Fruit fly (Drosophila melanogaster) whole organism, prepupa: ENCODE measurements around the gene tal-AA.

ENCODE experiments used
- Blimp-1 ChIP-seq: fragments of 200-800 bp; sonication (Bioruptor generic); optimal IDR thresholded peaks from 3 replicates; lab custom pipeline; 2017; ENCODE audit warnings: missing biosample characterization, missing genetic modification characterization, mild to moderate bottlenecking, moderate library complexity, missing genetic modification reagents
- CG10631 ChIP-seq: fragments of 200-800 bp; sonication (Bioruptor generic); optimal IDR thresholded peaks from 2 replicates; lab custom pipeline; 2016; ENCODE audit warnings: missing biosample characterization, missing genetic modification characterization
- CG10669 ChIP-seq: fragments of 200-800 bp; sonication (Bioruptor generic); optimal IDR thresholded peaks from 3 replicates; lab custom pipeline; 2018; ENCODE audit warnings: missing biosample characterization, mild to moderate bottlenecking, missing genetic modification characterization, moderate library complexity
- CG11294 ChIP-seq: fragments of 200-800 bp; sonication (Bioruptor generic); IDR thresholded peaks from 2 replicates; pipeline ENCODE4 v1.3.6; 2022; ENCODE audit warnings: missing biosample characterization, missing genetic modification characterization
- CG11762 ChIP-seq: fragments of 200-800 bp; sonication (Bioruptor generic); optimal IDR thresholded peaks from 3 replicates; lab custom pipeline; 2016; ENCODE audit warnings: missing biosample characterization, missing genetic modification characterization; ENCODE audit not compliant: insufficient read depth
- CG15336 ChIP-seq: fragments of 200-800 bp; sonication (Bioruptor generic); IDR thresholded peaks from 2 replicates; pipeline ENCODE4 v1.3.6; 2022; ENCODE audit warnings: missing biosample characterization, missing genetic modification characterization
- CG16779 ChIP-seq: fragments of 200-800 bp; sonication (Bioruptor generic); optimal IDR thresholded peaks from 3 replicates; lab custom pipeline; 2017; ENCODE audit warnings: missing biosample characterization, mild to moderate bottlenecking, missing genetic modification characterization
- CG3032 ChIP-seq: fragments of 200-800 bp; optimal IDR thresholded peaks from 2 replicates; lab custom pipeline; 2019; ENCODE audit warnings: missing biosample characterization, mild to moderate bottlenecking, missing genetic modification characterization, moderate library complexity
- CG31627 ChIP-seq: fragments of 200-800 bp; sonication (Bioruptor generic); optimal IDR thresholded peaks from 3 replicates; lab custom pipeline; 2016; ENCODE audit warnings: missing biosample characterization, missing genetic modification characterization
- CG34406 ChIP-seq: fragments of 200-800 bp; sonication (Bioruptor generic); optimal IDR thresholded peaks from 3 replicates; lab custom pipeline; 2016; ENCODE audit warnings: missing biosample characterization, missing genetic modification characterization
- CG4318 ChIP-seq: fragments of 200-800 bp; sonication (Bioruptor generic); optimal IDR thresholded peaks from 3 replicates; lab custom pipeline; 2017; ENCODE audit warnings: missing biosample characterization, mild to moderate bottlenecking, missing genetic modification characterization
- CG6276 ChIP-seq: fragments of 200-800 bp; sonication (Bioruptor generic); optimal IDR thresholded peaks from 2 replicates; lab custom pipeline; 2017; ENCODE audit warnings: missing biosample characterization, mild to moderate bottlenecking, missing genetic modification characterization
- CG6792 ChIP-seq: fragments of 200-800 bp; sonication (Bioruptor generic); optimal IDR thresholded peaks from 3 replicates; lab custom pipeline; 2016; ENCODE audit warnings: missing biosample characterization, missing genetic modification characterization
- CG6854 ChIP-seq: fragments of 200-800 bp; sonication (Bioruptor generic); optimal IDR thresholded peaks from 2 replicates; lab custom pipeline; 2017; ENCODE audit warnings: missing biosample characterization, mild to moderate bottlenecking, missing genetic modification characterization
- CG7368 ChIP-seq: fragments of 200-800 bp; sonication (Bioruptor generic); optimal IDR thresholded peaks from 3 replicates; lab custom pipeline; 2016; ENCODE audit warnings: missing biosample characterization, missing genetic modification characterization
- CG8119 ChIP-seq: fragments of 200-800 bp; sonication (Bioruptor generic); IDR thresholded peaks from 3 replicates; pipeline ENCODE4 v1.3.6; 2022; ENCODE audit warnings: missing biosample characterization, missing genetic modification characterization
- CG8319 ChIP-seq: fragments of 200-800 bp; sonication (Bioruptor generic); optimal IDR thresholded peaks from 3 replicates; lab custom pipeline; 2016; ENCODE audit warnings: missing biosample characterization, missing genetic modification characterization
- CG8632 ChIP-seq: fragments of 200-800 bp; sonication (Bioruptor generic); optimal IDR thresholded peaks from 3 replicates; lab custom pipeline; 2016; ENCODE audit warnings: missing biosample characterization, missing genetic modification characterization
- CG9139 ChIP-seq: fragments of 200-800 bp; sonication (Bioruptor generic); optimal IDR thresholded peaks from 3 replicates; lab custom pipeline; 2017; ENCODE audit warnings: missing biosample characterization, mild to moderate bottlenecking, missing genetic modification characterization
- Eip75B ChIP-seq: fragments of 200-800 bp; sonication (Bioruptor generic); optimal IDR thresholded peaks from 3 replicates; lab custom pipeline; 2016; ENCODE audit warnings: missing biosample characterization, missing genetic modification characterization
- Eip78C ChIP-seq: fragments of 200-800 bp; sonication (Bioruptor generic); peaks from one replicate; lab custom pipeline; 2016; ENCODE audit warnings: missing biosample characterization, missing genetic modification characterization
- Eip93F ChIP-seq: fragments of 200-800 bp; sonication (Bioruptor generic); optimal IDR thresholded peaks from 2 replicates; lab custom pipeline; 2016; ENCODE audit warnings: missing biosample characterization, mild to moderate bottlenecking, missing genetic modification characterization
- Ets96B ChIP-seq: fragments of 200-800 bp; optimal IDR thresholded peaks from 2 replicates; lab custom pipeline; 2019; ENCODE audit warnings: missing biosample characterization, mild to moderate bottlenecking, missing genetic modification characterization, moderate library complexity
- Gug ChIP-seq: fragments of 200-800 bp; sonication (Bioruptor generic); IDR thresholded peaks from 2 replicates; pipeline ENCODE4 v1.3.6; 2022; ENCODE audit warnings: missing biosample characterization, missing genetic modification characterization
- Hr38 ChIP-seq: sonication (Bioruptor generic); optimal IDR thresholded peaks from 2 replicates; lab custom pipeline; 2016; ENCODE audit warnings: missing biosample characterization, missing genetic modification characterization
- Hr39 ChIP-seq: fragments of 200-800 bp; sonication (Bioruptor generic); optimal IDR thresholded peaks from 2 replicates; lab custom pipeline; 2016; ENCODE audit warnings: missing biosample characterization, missing genetic modification characterization
- Hr4 ChIP-seq: fragments of 200-800 bp; sonication (Bioruptor generic); optimal IDR thresholded peaks from 3 replicates; lab custom pipeline; 2016; ENCODE audit warnings: missing biosample characterization, missing genetic modification characterization
- Lpt ChIP-seq: fragments of 200-800 bp; sonication (Bioruptor generic); optimal IDR thresholded peaks from 3 replicates; lab custom pipeline; 2016; ENCODE audit warnings: missing biosample characterization, missing genetic modification characterization
- Met ChIP-seq: fragments of 200-800 bp; sonication (Bioruptor generic); optimal IDR thresholded peaks from 3 replicates; lab custom pipeline; 2016; ENCODE audit warnings: missing biosample characterization, missing genetic modification characterization
- Smox ChIP-seq: fragments of 200-800 bp; sonication (Bioruptor generic); optimal IDR thresholded peaks from 3 replicates; lab custom pipeline; 2016; ENCODE audit warnings: missing biosample characterization, missing genetic modification characterization
- Sox102F ChIP-seq: fragments of 200-800 bp; sonication (Bioruptor generic); optimal IDR thresholded peaks from 2 replicates; lab custom pipeline; 2016; ENCODE audit warnings: missing biosample characterization, mild to moderate bottlenecking, missing genetic modification characterization
- Sox14 ChIP-seq: fragments of 200-800 bp; sonication (Bioruptor generic); optimal IDR thresholded peaks from 3 replicates; lab custom pipeline; 2016; ENCODE audit warnings: missing biosample characterization, missing genetic modification characterization
- achi ChIP-seq: fragments of 200-800 bp; sonication (Bioruptor generic); optimal IDR thresholded peaks from 3 replicates; lab custom pipeline; 2016; ENCODE audit warnings: missing biosample characterization, missing genetic modification characterization
- acj6 ChIP-seq: fragments of 200-800 bp; sonication (Bioruptor generic); optimal IDR thresholded peaks from 3 replicates; lab custom pipeline; 2016; ENCODE audit warnings: missing biosample characterization, missing genetic modification characterization
- cyc ChIP-seq: fragments of 200-800 bp; sonication (Bioruptor generic); optimal IDR thresholded peaks from 3 replicates; lab custom pipeline; 2016; ENCODE audit warnings: missing biosample characterization, missing genetic modification characterization
- dac ChIP-seq: fragments of 200-800 bp; sonication (Bioruptor generic); optimal IDR thresholded peaks from 2 replicates; lab custom pipeline; 2017; ENCODE audit warnings: missing biosample characterization, mild to moderate bottlenecking, missing genetic modification characterization
- dsx ChIP-seq: fragments of 200-800 bp; optimal IDR thresholded peaks from 3 replicates; lab custom pipeline; 2019; ENCODE audit warnings: missing biosample characterization, mild to moderate bottlenecking, missing genetic modification characterization, moderate library complexity; ENCODE audit not compliant: poor library complexity, severe bottlenecking
- eg ChIP-seq: fragments of 200-800 bp; sonication (Bioruptor generic); IDR thresholded peaks from 3 replicates; pipeline ENCODE4 v1.3.6; 2022; ENCODE audit warnings: missing biosample characterization, missing genetic modification characterization
- esn ChIP-seq: fragments of 200-800 bp; sonication (Bioruptor generic); optimal IDR thresholded peaks from 2 replicates; lab custom pipeline; 2016; ENCODE audit warnings: missing biosample characterization, mild to moderate bottlenecking, missing genetic modification characterization, moderate library complexity
- fd59A ChIP-seq: fragments of 200-800 bp; sonication (Bioruptor generic); optimal IDR thresholded peaks from 2 replicates; lab custom pipeline; 2017; ENCODE audit warnings: missing biosample characterization, mild to moderate bottlenecking, missing genetic modification characterization, missing genetic modification reagents
- fd85E ChIP-seq: fragments of 200-800 bp; sonication (Bioruptor generic); optimal IDR thresholded peaks from 3 replicates; lab custom pipeline; 2016; ENCODE audit warnings: missing biosample characterization, missing genetic modification characterization
- lz ChIP-seq: fragments of 200-800 bp; sonication (Bioruptor generic); optimal IDR thresholded peaks from 3 replicates; lab custom pipeline; 2016; ENCODE audit warnings: missing biosample characterization, missing genetic modification characterization
- net ChIP-seq: fragments of 200-800 bp; sonication (Bioruptor generic); optimal IDR thresholded peaks from 3 replicates; lab custom pipeline; 2016; ENCODE audit warnings: missing biosample characterization, missing genetic modification characterization
- pdm3 ChIP-seq: fragments of 200-800 bp; sonication (Bioruptor generic); optimal IDR thresholded peaks from 3 replicates; lab custom pipeline; 2016; ENCODE audit warnings: missing biosample characterization, missing genetic modification characterization
- salr ChIP-seq, 2 experiments: fragments of 200-800 bp; sonication (Bioruptor generic); optimal IDR thresholded peaks; 3 replicates each; lab custom pipeline; 2016 to 2018; ENCODE audit warnings: missing biosample characterization in 2 of 2, missing genetic modification characterization in 2 of 2, mild to moderate bottlenecking in 1 of 2
- spab ChIP-seq: fragments of 200-800 bp; sonication (Bioruptor generic); optimal IDR thresholded peaks from 2 replicates; lab custom pipeline; 2017; ENCODE audit warnings: missing biosample characterization, mild to moderate bottlenecking, missing genetic modification characterization, missing genetic modification reagents
- ss ChIP-seq, 2 experiments: fragments of 200-800 bp; sonication (Bioruptor generic); optimal IDR thresholded peaks; 2 replicates in 1 of 2; 3 replicates in 1 of 2; lab custom pipeline; 2017 to 2018; ENCODE audit warnings: mild to moderate bottlenecking in 2 of 2, missing biosample characterization in 2 of 2, missing genetic modification characterization in 2 of 2, moderate library complexity in 1 of 2
- svp ChIP-seq: fragments of 200-800 bp; sonication (Bioruptor generic); peaks from one replicate; lab custom pipeline; 2016; ENCODE audit warnings: missing biosample characterization, missing genetic modification characterization
- topi ChIP-seq: fragments of 200-800 bp; sonication (Bioruptor generic); optimal IDR thresholded peaks from 3 replicates; lab custom pipeline; 2016; ENCODE audit warnings: missing biosample characterization, missing genetic modification characterization
- vri ChIP-seq: fragments of 200-800 bp; sonication (Bioruptor generic); optimal IDR thresholded peaks from 3 replicates; lab custom pipeline; 2016; ENCODE audit warnings: missing biosample characterization, mild to moderate bottlenecking, missing genetic modification characterization

The tal-AA gene

dm6 chr3R:13847289-13847688 lies 34.4 kb downstream of the tal-AA start (continued):
- TF ChIP-seq CG16779 (tag; lab: Kevin White, UChicago) = no peak
- TF ChIP-seq Lpt (GFP tag; lab: Kevin White, UChicago) = no peak
- TF ChIP-seq pdm3 (GFP tag; lab: Kevin White, UChicago) = no peak
- TF ChIP-seq acj6 (GFP tag; lab: Kevin White, UChicago) = no peak
- TF ChIP-seq CG9139 (GFP tag; lab: Kevin White, UChicago) = no peak
- no peak for TF ChIP-seq spab (GFP tag; lab: Kevin White, UChicago)
- TF ChIP-seq Smox (GFP tag; lab: Kevin White, UChicago) = no peak
- no peak for TF ChIP-seq vri
- TF ChIP-seq CG15336 (GFP tag; lab: Robert Waterston, UW) = peak; percentile 47
- no peak for TF ChIP-seq cyc
- TF ChIP-seq esn (GFP tag; lab: Kevin White, UChicago) = no peak
- peak in 1 of 2 experiments; percentile 7 for TF ChIP-seq salr (GFP tag; optimal IDR thresholded peaks at IDR 0.05; lab: Kevin White, UChicago)
- peak; percentile 1 for TF ChIP-seq topi (GFP tag; lab: Kevin White, UChicago)
- peak; percentile 42; the same call in 1 of the 3 replicates for TF ChIP-seq eg
- TF ChIP-seq Sox14 (GFP tag; lab: Kevin White, UChicago) = peak; percentile 11

dm6 chr3R:13848272-13848671 lies 35.4 kb downstream of the tal-AA start:
- no peak for TF ChIP-seq net (GFP tag; lab: Kevin White, UChicago)
- no peak for TF ChIP-seq Blimp-1 (GFP tag; lab: Kevin White, UChicago)
- TF ChIP-seq dac (GFP tag; lab: Kevin White, UChicago) = no peak
- TF ChIP-seq fd85E (GFP tag; lab: Kevin White, UChicago) = no peak
- TF ChIP-seq CG7368 (GFP tag; lab: Kevin White, UChicago) = no peak
- TF ChIP-seq eg = no peak
- TF ChIP-seq Hr4 (GFP tag; lab: Kevin White, UChicago) = no peak
- TF ChIP-seq Hr39 (GFP tag; lab: Kevin White, UChicago) = no peak
- TF ChIP-seq topi (GFP tag; lab: Kevin White, UChicago) = no peak
- no peak for TF ChIP-seq Eip75B (GFP tag; lab: Kevin White, UChicago)
- TF ChIP-seq acj6 (GFP tag; lab: Kevin White, UChicago) = peak; percentile 29
- no peak for TF ChIP-seq Hr38 (GFP tag; lab: Kevin White, UChicago)
- no peak for TF ChIP-seq CG15336 (GFP tag; lab: Robert Waterston, UW)
- no peak for TF ChIP-seq CG6792 (GFP tag; lab: Kevin White, UChicago)
- no peak for TF ChIP-seq CG31627 (GFP tag; lab: Kevin White, UChicago)
- TF ChIP-seq Ets96B (tag; lab: Kevin White, UChicago) = peak; percentile 48
- peak; percentile 2 for TF ChIP-seq CG34406 (GFP tag; lab: Kevin White, UChicago)
- peak; percentile 12 for TF ChIP-seq CG6276
- TF ChIP-seq Sox102F (GFP tag; lab: Kevin White, UChicago) = no peak
- no peak for TF ChIP-seq Met (GFP tag; lab: Kevin White, UChicago)
- no peak for TF ChIP-seq Eip93F (GFP tag; lab: Kevin White, UChicago)
- peak; percentile 23; the same call in 1 of the 3 replicates for TF ChIP-seq CG8119 (GFP tag; lab: Robert Waterston, UW)
- TF ChIP-seq CG3032 (tag; lab: Kevin White, UChicago) = peak; percentile 36
- TF ChIP-seq CG10669 (GFP tag; lab: Kevin White, UChicago) = peak; percentile 4
- TF ChIP-seq CG8319 (GFP tag; lab: Kevin White, UChicago) = no peak
- TF ChIP-seq spab (GFP tag; lab: Kevin White, UChicago) = peak; percentile 30
- TF ChIP-seq CG11762 = peak; percentile 6
- no peak for TF ChIP-seq CG11294 (GFP tag; lab: Robert Waterston, UW)
- TF ChIP-seq svp (GFP tag; lab: Kevin White, UChicago) = peak; percentile 64
- TF ChIP-seq CG4318 (GFP tag; lab: Kevin White, UChicago) = peak; percentile 1
- peak; percentile 10 for TF ChIP-seq CG8632 (GFP tag; lab: Kevin White, UChicago)
- no peak for TF ChIP-seq lz
- TF ChIP-seq fd59A = no peak
- TF ChIP-seq Gug (GFP tag; lab: Robert Waterston, UW) = no peak
- no peak for TF ChIP-seq vri
- peak; percentile 56 for TF ChIP-seq achi (GFP tag; lab: Kevin White, UChicago)
- peak in 1 of 2 experiments; percentile 21 for TF ChIP-seq ss (GFP tag; optimal IDR thresholded peaks at IDR 0.05; lab: Kevin White, UChicago)
- TF ChIP-seq dsx (GFP tag; lab: Kevin White, UChicago) = no peak
- no peak for TF ChIP-seq CG6854 (GFP tag; lab: Kevin White, UChicago)
- peak; percentile 25 for TF ChIP-seq CG10631 (GFP tag; lab: Kevin White, UChicago)
- no peak for TF ChIP-seq CG9139 (GFP tag; lab: Kevin White, UChicago)
- TF ChIP-seq Eip78C (GFP tag; lab: Kevin White, UChicago) = peak; percentile 66
